Worm (Caenorhabditis elegans) whole organism, L4/young adult: ENCODE data around the gene cylc-1.
"Not testable (repeated sequence)": the region's sequence is repeated elsewhere in the genome, so short reads cannot be mapped to it uniquely, and the experiment has no call there.

ENCODE experiments used
- W03F9.2 ChIP-seq: fragments of 150-350 bp; optimal IDR thresholded peaks from 2 replicates; lab custom pipeline; 2014; ENCODE audit warnings: missing biosample characterization, missing genetic modification characterization
- dao-5 ChIP-seq: sonication (generic microtip); optimal IDR thresholded peaks from 2 replicates; lab custom pipeline; 2016; ENCODE audit warnings: missing genotype, missing genetic modification characterization, moderate library complexity, missing compliant biosample characterization
- him-1 ChIP-seq: sonication (generic microtip); optimal IDR thresholded peaks from 2 replicates; lab custom pipeline; 2016; ENCODE audit warnings: missing genotype, missing genetic modification reagents, missing genetic modification characterization, missing compliant biosample characterization

Gene cylc-1

DNA sequence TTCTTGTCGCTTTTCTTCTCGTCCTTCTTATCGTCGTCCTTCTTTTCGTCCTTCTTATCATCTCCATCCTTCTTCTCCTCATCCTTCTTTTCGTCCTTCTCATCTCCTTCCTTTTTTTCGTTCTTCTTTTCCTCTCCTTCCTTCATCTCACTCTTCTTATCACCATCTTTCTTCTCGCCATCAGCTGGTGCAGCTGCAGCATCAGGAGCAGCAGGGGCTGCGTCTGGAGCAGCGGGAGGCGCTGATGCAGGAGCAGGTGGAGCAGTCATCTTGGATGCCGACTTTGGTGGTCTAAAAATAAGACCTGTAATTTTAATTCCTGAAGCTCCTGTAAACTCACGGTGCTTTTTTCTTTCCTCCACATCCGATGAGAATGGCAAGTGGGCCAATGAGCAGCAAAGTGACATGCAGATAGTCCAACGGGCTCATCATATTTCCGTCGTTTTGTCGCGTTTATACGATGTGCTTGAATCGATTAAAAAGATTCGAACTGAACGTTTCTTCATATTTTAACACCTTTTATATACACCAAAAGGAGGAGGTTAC, at the start of gene cylc-1:
TSS of gene cylc-1 (minus strand) at position 496 of the 546 bp plus-strand sequence.
- TF ChIP-seq W03F9.2; dao-5 (tag; lab: Kevin White, UChicago); him-1 (tag; lab: Kevin White, UChicago): not testable (repeated sequence)

DNA sequence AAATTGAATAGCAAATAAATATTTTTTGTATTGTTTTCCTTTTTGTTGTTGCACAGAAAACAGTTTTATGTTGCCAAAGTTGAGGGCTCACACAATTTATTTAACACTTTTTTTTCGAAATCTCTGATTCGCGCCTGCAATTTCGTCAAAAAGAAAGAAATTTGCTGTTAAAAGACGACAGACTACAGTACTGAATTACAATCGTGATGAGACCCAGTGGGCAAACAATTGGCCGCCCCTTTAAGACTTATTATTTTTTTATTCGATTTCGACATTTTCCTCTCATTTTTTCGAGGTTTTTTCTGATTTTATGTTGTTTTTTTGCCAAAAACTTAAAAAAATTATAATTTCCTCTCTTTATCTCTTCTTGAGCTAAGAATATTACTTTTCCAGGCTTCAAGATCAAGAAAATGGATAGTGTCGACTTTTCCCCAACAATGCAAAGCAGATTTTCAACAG, 48.6 kb upstream of the cylc-1 start, which contains the start of gene slfl-4:
TSS of gene slfl-4 (plus strand) at position 409 of the 459 bp plus-strand sequence.
- TF ChIP-seq him-1 (tag; lab: Kevin White, UChicago): no peak
- no peak for TF ChIP-seq dao-5 (tag; lab: Kevin White, UChicago)
- TF ChIP-seq W03F9.2: no peak

DNA sequence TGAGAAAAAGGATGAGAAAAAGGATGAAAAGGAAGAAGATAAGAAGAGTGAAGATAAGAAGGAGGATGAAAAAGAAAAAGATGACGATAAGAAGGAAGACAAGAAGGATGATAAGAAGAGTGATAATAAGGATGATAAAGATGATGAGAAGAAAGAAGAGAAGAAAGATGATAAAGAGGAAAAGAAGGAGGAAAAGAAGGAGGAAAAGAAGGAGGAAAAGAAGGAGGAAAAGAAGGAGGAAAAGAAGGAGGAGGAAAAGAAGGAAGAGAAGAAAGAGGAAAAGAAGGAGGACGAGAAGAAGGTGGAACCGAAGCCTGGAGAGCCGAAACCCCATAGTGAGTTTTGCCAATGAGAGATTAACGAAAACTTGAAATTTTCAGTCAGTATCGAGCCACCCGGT, 47.8 kb upstream of the cylc-1 start:
- TF ChIP-seq W03F9.2 (no peak), him-1 (tag; lab: Kevin White, UChicago) (no peak), dao-5 (tag; lab: Kevin White, UChicago) (no peak)

DNA sequence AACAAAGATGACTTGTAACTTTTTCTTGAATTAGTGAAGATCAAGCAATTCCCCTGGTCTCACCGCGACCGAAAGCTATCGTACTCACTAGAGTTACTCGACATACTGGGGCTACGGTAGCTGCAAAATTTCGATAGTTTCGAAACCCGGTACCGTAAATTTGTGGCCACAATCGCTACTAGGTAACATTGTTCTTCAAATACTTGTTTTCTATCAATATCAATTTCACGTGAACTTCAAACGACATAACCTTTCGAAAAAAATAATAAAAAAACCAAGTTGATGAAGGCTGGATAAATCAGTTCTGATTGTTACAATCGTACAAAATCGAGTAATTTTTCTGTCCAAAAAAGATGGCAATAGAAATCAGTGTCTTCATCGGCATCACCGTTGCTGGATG, 46.9 kb upstream of the cylc-1 start, which contains the start of gene F36H12.3:
TSS of gene F36H12.3 (plus strand) at position 301 of the 400 bp plus-strand sequence.
- TF ChIP-seq him-1 (tag; lab: Kevin White, UChicago) (no peak), dao-5 (tag; lab: Kevin White, UChicago) (no peak), W03F9.2 (no peak)

DNA sequence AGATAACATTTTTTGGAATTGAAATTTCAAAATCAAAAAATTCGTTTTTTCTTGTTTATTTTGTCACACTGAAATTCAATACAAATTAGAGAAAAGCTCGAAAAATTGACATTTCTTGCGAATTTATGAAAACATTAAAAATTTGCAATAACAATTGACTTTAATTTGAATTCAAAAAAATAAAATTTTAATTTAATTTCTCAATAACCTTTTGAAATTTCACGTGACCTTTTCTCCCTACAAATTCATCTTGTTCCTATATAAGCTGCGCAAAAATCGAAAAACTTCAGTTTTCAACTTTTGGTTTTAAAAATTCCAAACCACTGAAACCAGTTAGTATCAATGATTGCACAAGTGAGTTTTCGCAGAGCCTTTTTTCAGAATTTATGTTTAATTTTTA, 43.2 kb upstream of the cylc-1 start, which contains the start of gene F36H12.4:
TSS of gene F36H12.4 (plus strand) at position 301 of the 400 bp plus-strand sequence.
- no peak for TF ChIP-seq dao-5 (tag; lab: Kevin White, UChicago)
- no peak for TF ChIP-seq him-1 (tag; lab: Kevin White, UChicago)
- no peak for TF ChIP-seq W03F9.2

DNA sequence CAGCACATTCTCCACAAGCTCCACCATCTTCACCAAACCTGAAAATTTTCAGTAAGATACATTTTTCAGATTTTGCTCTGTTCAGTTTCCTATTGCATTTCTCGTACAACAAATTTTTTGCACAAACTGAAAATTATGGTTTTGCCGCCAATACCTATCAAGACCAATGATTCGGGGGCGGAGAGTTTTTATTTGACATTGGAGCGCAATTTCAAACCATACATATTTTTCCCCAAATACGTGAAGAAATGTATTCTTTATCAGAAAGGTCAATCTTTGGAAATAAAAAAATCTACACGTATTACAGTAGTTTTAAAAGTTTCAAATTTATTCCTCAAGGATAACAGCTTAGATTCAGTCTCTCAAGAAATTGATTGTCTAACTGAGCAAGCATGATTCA, 40.9 kb upstream of the cylc-1 start, which contains the start of gene F36H12.5:
TSS of gene F36H12.5 (plus strand) at position 301 of the 400 bp plus-strand sequence.
- TF ChIP-seq W03F9.2: no peak
- TF ChIP-seq dao-5 (tag; lab: Kevin White, UChicago): no peak
- no peak for TF ChIP-seq him-1 (tag; lab: Kevin White, UChicago)

DNA sequence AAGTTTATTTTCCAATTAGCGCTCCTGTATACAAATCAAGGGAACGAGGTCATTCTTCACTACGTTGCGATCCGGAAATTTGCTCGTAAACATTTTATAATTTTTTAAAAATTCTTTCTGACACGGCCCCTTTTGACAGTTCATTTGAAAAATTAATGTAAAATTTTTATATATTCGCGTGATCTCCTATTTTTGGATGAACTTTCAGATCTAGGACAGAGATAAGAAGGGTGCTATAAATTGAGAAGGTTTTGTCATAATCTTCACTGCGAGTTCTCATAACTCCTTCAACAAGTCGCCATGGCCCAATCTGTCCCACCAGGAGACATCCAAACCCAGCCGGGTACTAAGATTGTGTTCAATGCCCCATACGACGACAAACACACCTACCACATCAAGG, 34.7 kb upstream of the cylc-1 start, which contains the start of gene msp-19:
TSS of gene msp-19 (plus strand) at position 301 of the 400 bp plus-strand sequence.
- TF ChIP-seq W03F9.2; him-1 (tag; lab: Kevin White, UChicago); dao-5 (tag; lab: Kevin White, UChicago): not testable (repeated sequence)

DNA sequence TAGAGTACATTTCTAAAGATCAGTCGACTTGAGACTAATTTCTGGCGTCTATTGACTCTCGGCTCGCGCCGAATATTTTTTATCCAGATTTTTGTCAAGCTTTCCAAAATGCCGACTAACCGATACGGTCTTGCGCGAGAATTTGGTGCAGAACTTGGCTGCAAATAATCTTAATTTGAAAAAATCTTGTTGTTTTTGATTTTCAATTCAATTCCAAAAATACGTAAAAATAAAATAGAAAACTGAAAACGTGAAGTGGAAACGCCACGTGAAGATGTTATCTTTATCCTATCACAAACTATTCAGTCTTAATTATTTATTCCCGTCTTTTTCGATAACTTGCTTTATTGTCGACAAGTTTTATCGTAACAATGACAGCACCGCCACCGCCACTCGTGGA, 32.8 kb upstream of the cylc-1 start, which contains the start of gene ttbk-2.1:
TSS of gene ttbk-2.1 (plus strand) at position 301 of the 400 bp plus-strand sequence.
- not testable (repeated sequence) for TF ChIP-seq dao-5 (tag; lab: Kevin White, UChicago); him-1 (tag; lab: Kevin White, UChicago); W03F9.2

DNA sequence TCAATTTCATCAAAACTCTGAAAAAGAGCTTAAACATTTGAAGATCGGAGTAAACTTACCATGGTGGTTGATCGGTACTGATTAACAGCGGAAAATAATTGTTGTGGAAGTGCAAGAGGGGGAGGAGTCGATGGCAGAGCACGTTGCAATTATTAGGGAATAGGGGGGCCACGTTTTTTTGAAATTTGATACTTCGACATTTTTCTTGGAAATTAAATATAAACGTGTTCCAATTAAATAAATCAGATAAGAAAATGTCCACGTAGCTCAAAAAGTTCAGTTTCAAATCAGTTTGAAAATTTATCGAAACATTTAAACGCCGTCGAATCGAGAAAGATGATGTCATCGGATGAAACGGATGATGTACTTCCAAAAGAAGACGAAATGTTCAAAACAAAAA, 31.2 kb upstream of the cylc-1 start, which contains the start of gene F36H12.9:
TSS of gene F36H12.9 (plus strand) at position 301 of the 400 bp plus-strand sequence.
- not testable (repeated sequence) for TF ChIP-seq W03F9.2; him-1 (tag; lab: Kevin White, UChicago); dao-5 (tag; lab: Kevin White, UChicago)

DNA sequence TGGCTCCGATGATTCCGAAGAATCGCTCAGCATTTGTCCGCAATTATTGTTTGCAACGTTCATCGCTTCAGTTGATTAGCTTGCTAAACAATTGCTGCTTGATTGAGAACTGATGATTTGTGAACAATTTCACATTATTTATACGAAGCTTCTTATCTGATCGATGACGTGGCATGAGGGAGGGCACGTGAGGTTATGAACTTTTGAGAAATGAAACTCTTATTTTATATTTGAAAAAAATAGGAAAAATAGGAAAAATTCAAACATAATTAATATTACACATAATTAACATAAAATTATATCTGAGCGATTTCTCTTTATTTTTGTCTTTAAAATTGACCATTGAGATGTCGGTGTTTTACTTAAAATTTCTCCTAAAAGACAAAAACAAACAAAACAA, 29.1 kb upstream of the cylc-1 start, which contains the start of gene F36H12.10:
TSS of gene F36H12.10 (minus strand) at position 101 of the 400 bp plus-strand sequence.
- TF ChIP-seq him-1 (tag; lab: Kevin White, UChicago); dao-5 (tag; lab: Kevin White, UChicago); W03F9.2: not testable (repeated sequence)

DNA sequence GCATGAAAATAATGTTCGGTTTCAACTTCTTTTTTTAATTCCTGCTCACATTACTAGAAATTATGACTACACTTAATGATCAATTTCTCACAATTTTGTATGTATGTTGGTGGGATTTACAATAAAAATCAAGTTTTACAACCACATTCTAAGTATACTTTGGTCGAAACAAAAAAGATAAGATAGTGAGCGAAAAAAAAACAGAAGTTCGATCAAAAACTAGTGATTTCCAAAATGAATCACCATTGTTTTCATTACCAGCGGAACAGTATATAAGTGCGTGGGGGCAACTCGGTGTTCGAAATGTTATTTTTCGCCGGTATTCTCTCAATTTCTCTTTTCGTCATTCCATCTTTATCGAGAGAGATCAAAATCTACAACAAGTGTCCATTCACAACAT, 5.0 kb upstream of the cylc-1 start, which contains the start of gene thn-5:
TSS of gene thn-5 (plus strand) at position 301 of the 400 bp plus-strand sequence.
- TF ChIP-seq W03F9.2 (no peak), him-1 (tag; lab: Kevin White, UChicago) (no peak), dao-5 (tag; lab: Kevin White, UChicago) (no peak)

DNA sequence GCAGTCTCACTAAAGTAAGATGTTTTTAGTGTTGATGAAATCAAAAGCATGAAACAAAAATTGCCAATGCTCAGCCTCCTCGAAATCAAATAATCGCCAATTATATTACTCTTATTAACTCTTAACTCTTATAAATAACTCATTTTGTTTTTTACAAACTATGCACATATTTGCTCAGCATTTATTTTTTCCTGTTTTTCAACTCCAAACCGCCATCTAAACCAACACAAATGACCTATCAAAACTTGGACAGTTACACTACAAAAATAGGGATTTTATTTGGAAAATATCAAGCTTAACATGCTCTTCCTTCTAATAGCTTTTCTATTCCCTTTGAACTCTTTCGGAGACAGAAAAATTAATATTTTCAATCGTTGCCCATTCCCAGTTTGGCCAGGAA, 3.0 kb upstream of the cylc-1 start, which contains the start of gene thn-6:
TSS of gene thn-6 (plus strand) at position 301 of the 400 bp plus-strand sequence.
- TF ChIP-seq him-1 (tag; lab: Kevin White, UChicago): no peak
- TF ChIP-seq dao-5 (tag; lab: Kevin White, UChicago): no peak
- TF ChIP-seq W03F9.2: no peak

DNA sequence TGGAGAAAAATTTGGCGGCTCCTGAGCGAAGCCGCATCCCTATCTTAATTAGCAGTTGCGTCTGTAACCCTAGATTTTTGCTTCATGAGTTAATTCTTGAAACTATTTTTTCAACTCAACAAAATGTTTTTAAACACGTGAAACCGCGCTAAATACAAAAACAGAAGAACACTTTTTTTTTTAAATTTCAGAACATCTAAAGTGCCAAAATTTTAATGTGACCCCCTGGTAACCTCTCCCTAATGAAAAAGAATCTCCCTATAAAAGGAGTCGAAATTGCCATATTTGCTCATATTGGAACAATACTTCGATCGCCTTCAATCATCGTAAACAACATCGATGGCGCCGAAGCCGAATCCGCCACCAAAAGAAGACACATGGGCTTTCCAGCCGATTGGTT, 980 bp upstream of the cylc-1 start, which contains the start of gene nsph-4.1:
TSS of gene nsph-4.1 (plus strand) at position 301 of the 400 bp plus-strand sequence.
- TF ChIP-seq W03F9.2; him-1 (tag; lab: Kevin White, UChicago); dao-5 (tag; lab: Kevin White, UChicago): not testable (repeated sequence)

DNA sequence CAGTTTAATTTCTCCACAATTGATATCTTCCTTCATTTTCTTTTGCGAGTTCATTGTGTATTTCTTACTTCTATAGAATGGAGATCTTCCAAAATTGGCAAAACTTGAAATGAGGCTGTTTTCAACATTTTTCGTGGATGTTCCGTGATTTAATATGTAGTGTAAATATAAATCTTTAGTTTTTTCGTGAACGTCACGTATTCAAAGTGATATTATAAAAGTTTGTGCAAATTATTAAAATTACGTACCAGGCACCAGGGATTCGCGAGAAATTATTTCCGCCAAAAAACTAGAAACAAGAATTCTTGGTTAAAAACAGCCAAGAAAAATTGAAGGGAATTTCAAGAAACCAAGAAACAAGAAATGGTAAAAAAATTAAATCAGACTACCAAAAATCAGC, 1.3 kb downstream of the cylc-1 start, which contains the start of gene Y59E9AL.8:
TSS of gene Y59E9AL.8 (minus strand) at position 101 of the 400 bp plus-strand sequence.
- TF ChIP-seq dao-5 (tag; lab: Kevin White, UChicago) (no peak), W03F9.2 (no peak), him-1 (tag; lab: Kevin White, UChicago) (no peak)
